Fruit fly (Drosophila melanogaster) Kc167 (cell line): ENCODE data around the gene ndl.

ENCODE experiments used
- Myc ChIP-seq: fragments of >200 bp; optimal IDR thresholded peaks from 2 replicates; lab custom pipeline; 2017; ENCODE audit warnings: missing external identifiers
- Sin3A ChIP-seq: fragments of >200 bp; optimal IDR thresholded peaks from 2 replicates; lab custom pipeline; 2018; ENCODE audit warnings: missing external identifiers
- insv ChIP-seq: fragments of >200 bp; optimal IDR thresholded peaks from 3 replicates; lab custom pipeline; 2018; ENCODE audit warnings: missing external identifiers
- psq ChIP-seq: fragments of >200 bp; optimal IDR thresholded peaks from 2 replicates; lab custom pipeline; 2017; ENCODE audit warnings: missing external identifiers

DNA sequence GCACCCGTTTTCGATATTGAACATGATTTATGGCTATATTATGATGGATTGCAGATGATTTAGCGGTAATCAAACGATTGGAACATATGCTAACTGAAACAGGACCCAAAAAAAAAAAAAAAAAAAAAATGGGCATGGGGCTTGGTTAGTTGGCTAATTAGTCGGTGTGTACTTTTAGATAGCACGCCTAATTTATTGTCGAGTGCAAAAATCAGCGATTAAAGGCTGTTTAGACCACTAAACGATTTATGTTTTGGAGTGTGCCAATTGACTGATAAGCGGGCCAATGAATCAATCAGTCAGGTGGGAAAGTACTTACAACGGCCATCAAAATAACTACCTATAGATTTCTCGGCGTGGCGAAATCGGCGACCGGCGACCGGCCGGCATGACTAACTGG is 12.0 kb upstream of the ndl start:
- no peak for TF ChIP-seq psq
- TF ChIP-seq Myc, result no peak
- TF ChIP-seq Sin3A (lab: Kevin White, UChicago), result no peak
- no peak for TF ChIP-seq insv (lab: Kevin White, UChicago)
